Worm (Caenorhabditis elegans) whole organism, early embryonic: ENCODE measurements around the gene rme-4.

Experiments
- F13C5.2 ChIP-seq: sonication (generic microtip); optimal IDR thresholded peaks from 2 replicates; lab custom pipeline; 2017; ENCODE audit warnings: mild to moderate bottlenecking, missing genetic modification characterization, inconsistent platforms, missing compliant biosample characterization
- aly-1 ChIP-seq: sonication (generic microtip); optimal IDR thresholded peaks from 2 replicates; lab custom pipeline; 2016; ENCODE audit warnings: missing genetic modification characterization, missing compliant biosample characterization
- ama-1 ChIP-seq: fragments of 150-350 bp; optimal IDR thresholded peaks from 2 replicates; lab custom pipeline; 2014
- ceh-13 ChIP-seq: fragments of 200-800 bp; sonication (Bioruptor generic); optimal IDR thresholded peaks from 2 replicates; lab custom pipeline; 2018; ENCODE audit warnings: mild to moderate bottlenecking, missing genetic modification characterization, missing compliant biosample characterization
- ceh-36 ChIP-seq: sonication (generic microtip); optimal IDR thresholded peaks from 2 replicates; lab custom pipeline; 2016; ENCODE audit warnings: missing genetic modification characterization, inconsistent platforms, missing compliant biosample characterization
- flt-1 ChIP-seq: fragments of 200-800 bp; sonication (Bioruptor generic); IDR thresholded peaks from 2 replicates; pipeline ENCODE4 v1.3.6; 2022; ENCODE audit warnings: missing genetic modification characterization, missing compliant biosample characterization
- hnd-1 ChIP-seq: sonication (generic microtip); optimal IDR thresholded peaks from 2 replicates; lab custom pipeline; 2016; ENCODE audit warnings: missing genetic modification characterization, missing compliant biosample characterization
- scrt-1 ChIP-seq: fragments of 200-800 bp; sonication (Bioruptor generic); IDR thresholded peaks from 2 replicates; pipeline ENCODE4 v1.3.6; 2022; ENCODE audit warnings: missing genetic modification characterization, missing compliant biosample characterization
- tbx-11 ChIP-seq: fragments of 200-800 bp; sonication (Bioruptor generic); IDR thresholded peaks from 2 replicates; pipeline ENCODE4 v1.3.6; 2022; ENCODE audit warnings: missing genetic modification characterization, missing compliant biosample characterization
- tbx-37 ChIP-seq: fragments of 200-800 bp; sonication (Bioruptor generic); conservative IDR thresholded peaks from 2 replicates; pipeline ENCODE4 v1.3.6; 2022; ENCODE audit warnings: missing genetic modification reagents, missing genetic modification characterization, missing compliant biosample characterization

- TF ChIP-seq tbx-37 (GFP tag; lab: Robert Waterston, UW), result no peak
- TF ChIP-seq ceh-13, result no peak
- no peak for TF ChIP-seq ama-1 (lab: Kevin White, UChicago)
- no peak for TF ChIP-seq scrt-1 (GFP tag; lab: Robert Waterston, UW)
- no peak for TF ChIP-seq F13C5.2 (tag; lab: Kevin White, UChicago)
- no peak for TF ChIP-seq aly-1 (tag; lab: Kevin White, UChicago)
- no peak for TF ChIP-seq hnd-1
- no peak for TF ChIP-seq tbx-11 (GFP tag; lab: Robert Waterston, UW)
- TF ChIP-seq flt-1 (GFP tag; lab: Robert Waterston, UW), result no peak
- TF ChIP-seq ceh-36 (tag; lab: Kevin White, UChicago), result no peak
Measured at ce11 chrX:10412425-10412824, 32.8 kb upstream of the rme-4 start, which contains the start of gene acr-8.
